Fruit fly (Drosophila melanogaster): Measurements from ENCODE around the gene CG11693.

Gene CG11693

DNA sequence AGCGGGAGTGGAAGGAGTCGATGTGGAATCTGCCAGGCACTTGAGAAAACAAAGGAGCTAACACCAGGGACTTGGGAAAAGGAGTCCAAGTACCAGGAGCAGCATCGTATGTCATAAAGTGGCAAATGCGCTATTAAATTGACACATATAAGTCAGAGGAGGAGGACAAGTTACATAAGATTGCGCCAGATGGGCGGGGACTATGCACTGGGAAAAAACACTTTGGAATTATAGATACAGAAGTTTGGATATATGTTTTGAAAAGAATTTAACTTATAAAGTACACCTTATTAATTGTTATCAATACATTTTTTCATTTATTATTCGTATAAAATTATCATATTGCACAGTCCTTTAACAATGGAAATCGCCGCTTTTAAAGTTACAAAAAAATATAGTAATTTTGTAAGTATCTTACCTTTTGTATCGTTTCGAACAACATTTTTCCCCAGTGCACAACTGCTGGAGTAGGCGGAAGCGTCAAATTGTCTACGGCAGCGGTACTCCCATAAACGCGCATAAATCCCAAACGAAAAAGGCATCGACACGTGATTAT is 25.5 kb upstream of the CG11693 start (continued):
- peak; percentile 39 for TF ChIP-seq Kr (GFP tag; optimal IDR thresholded peaks at IDR 0.05)
- no peak for TF ChIP-seq HmgD (GFP tag; optimal IDR thresholded peaks at IDR 0.05)
- TF ChIP-seq Sin3A (optimal IDR thresholded peaks at IDR 0.05), result no peak
- TF ChIP-seq TFAM (GFP tag; optimal IDR thresholded peaks at IDR 0.05), result no peak
- TF ChIP-seq phol (tag; optimal IDR thresholded peaks at IDR 0.05), result peak; percentile 36
- peak; percentile 62 for TF ChIP-seq CG9727 (GFP tag; optimal IDR thresholded peaks at IDR 0.05)
- peak; percentile 25 for TF ChIP-seq CoRest (tag; optimal IDR thresholded peaks at IDR 0.05)
- no peak for TF ChIP-seq CG2120 (GFP tag; optimal IDR thresholded peaks at IDR 0.05)
- peak; percentile 47 for TF ChIP-seq CG33557 (GFP tag; optimal IDR thresholded peaks at IDR 0.05)
- TF ChIP-seq Ets65A (GFP tag), result peak; percentile 9
- peak in 1 of 2 experiments; percentile 1 for TF ChIP-seq bsh (GFP tag; optimal IDR thresholded peaks at IDR 0.05)
- peak; percentile 22 for TF ChIP-seq CG7556 (GFP tag; optimal IDR thresholded peaks at IDR 0.05)
- TF ChIP-seq Dp (GFP tag; optimal IDR thresholded peaks at IDR 0.05), result no peak
- no peak for TF ChIP-seq sd (tag; optimal IDR thresholded peaks at IDR 0.05)
- peak; percentile 84 for TF ChIP-seq CG15696 (tag; optimal IDR thresholded peaks at IDR 0.05)
- TF ChIP-seq lmd (GFP tag; IDR thresholded peaks at IDR 0.05), result no peak
- peak; percentile 17 for TF ChIP-seq D19A (tag; optimal IDR thresholded peaks at IDR 0.05)
- TF ChIP-seq zen (tag; optimal IDR thresholded peaks at IDR 0.05), result peak; percentile 15
- peak in 1 of 2 experiments; percentile 51 for TF ChIP-seq Pdp1 (GFP tag; optimal IDR thresholded peaks at IDR 0.05)
- TF ChIP-seq chm (GFP tag; IDR thresholded peaks at IDR 0.05), result no peak
- no peak for TF ChIP-seq CG12942 (GFP tag; optimal IDR thresholded peaks at IDR 0.05)
- TF ChIP-seq CG12391 (tag; optimal IDR thresholded peaks at IDR 0.05), result peak; percentile 48
- no peak for TF ChIP-seq D19B (GFP tag; optimal IDR thresholded peaks at IDR 0.05)

DNA sequence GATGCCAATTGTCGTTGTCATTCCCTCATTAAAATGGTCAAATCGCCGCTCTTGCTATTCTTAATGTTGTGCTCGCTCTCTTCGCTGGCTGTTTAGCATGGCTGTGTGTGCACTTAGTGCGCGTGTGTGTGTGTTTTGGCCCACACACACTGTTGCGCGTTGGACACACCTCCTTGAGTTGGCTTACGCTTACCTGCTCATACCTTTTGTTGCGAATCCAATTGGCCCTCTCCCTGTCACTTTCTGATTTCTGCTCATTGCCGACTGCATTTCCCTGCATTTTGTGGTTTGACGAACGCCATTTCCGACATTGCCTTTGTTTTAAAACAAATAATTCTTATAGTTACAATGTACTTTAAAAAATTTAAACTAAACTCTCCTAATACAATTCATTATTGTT is 24.4 kb upstream of the CG11693 start:
- 0 out of 2 replicates have a peak, but pooled peaks have one; percentile 3 for TF ChIP-seq CG7372 (GFP tag; IDR thresholded peaks at IDR 0.05)
- peak; percentile 93 for TF ChIP-seq Elba2 (GFP tag; optimal IDR thresholded peaks at IDR 0.05)
- peak in 1 of 2 experiments; percentile 8 for TF ChIP-seq insv (GFP tag; optimal IDR thresholded peaks at IDR 0.05)
- TF ChIP-seq tll (GFP tag; optimal IDR thresholded peaks at IDR 0.05), result peak in 1 of 2 experiments; percentile 27
- peak; percentile 41 for TF ChIP-seq CG15479 (GFP tag; optimal IDR thresholded peaks at IDR 0.05)
- no peak for TF ChIP-seq Lpt (GFP tag; optimal IDR thresholded peaks at IDR 0.05)
- TF ChIP-seq pb (GFP tag; optimal IDR thresholded peaks at IDR 0.05), result no peak
- TF ChIP-seq CG15073 (GFP tag; optimal IDR thresholded peaks at IDR 0.05), result no peak
- TF ChIP-seq zen (tag; optimal IDR thresholded peaks at IDR 0.05), result peak; percentile 44

DNA sequence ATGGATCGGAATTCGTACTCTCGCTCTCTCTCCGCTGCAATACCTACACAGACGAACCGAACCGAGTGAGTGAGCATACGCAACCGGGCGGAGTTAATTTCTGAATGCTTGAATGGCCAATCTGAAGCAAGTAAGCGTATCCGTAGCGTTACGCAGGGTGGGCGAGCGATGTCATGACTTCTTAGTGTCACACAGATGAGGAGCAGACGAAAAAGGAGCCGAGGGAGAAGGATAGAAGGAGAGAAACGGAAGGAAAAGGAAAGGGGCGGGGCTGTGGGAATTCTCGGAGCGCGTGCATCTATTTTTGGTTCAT is 23.8 kb upstream of the CG11693 start:
- TF ChIP-seq CG7357 (GFP tag; IDR thresholded peaks at IDR 0.05) (0 out of 3 replicates have a peak, but pooled peaks have one; percentile 4), CG30403 (GFP tag; optimal IDR thresholded peaks at IDR 0.05) (peak; percentile 19), Hey (tag; optimal IDR thresholded peaks at IDR 0.05) (no peak), CG15696 (tag; optimal IDR thresholded peaks at IDR 0.05) (no peak), Sry-β (GFP tag; optimal IDR thresholded peaks at IDR 0.05) (no peak), sr (GFP tag; IDR thresholded peaks at IDR 0.05) (peak; percentile 78; the same call in 2 of the 3 replicates), Trl (optimal IDR thresholded peaks at IDR 0.05) (peak in 1 of 2 experiments; percentile 54), Trl (GFP tag; optimal IDR thresholded peaks at IDR 0.05) (no peak), CG7556 (GFP tag; optimal IDR thresholded peaks at IDR 0.05) (peak; percentile 31), tap (tag; optimal IDR thresholded peaks at IDR 0.05) (no peak), CG14050 (GFP tag; IDR thresholded peaks at IDR 0.05) (no peak), CG6791 (GFP tag; IDR thresholded peaks at IDR 0.05; ENCODE audit: partially characterized antibody) (peak; percentile 19; the same call in 1 of the 3 replicates), Nf-YB (GFP tag; optimal IDR thresholded peaks at IDR 0.05) (peak; percentile 91)

Data from whole organism, embryonic.